Fruit fly (Drosophila melanogaster) whole organism, prepupa: ENCODE measurements around the gene dmrt93B.

ENCODE experiments used
- Blimp-1 ChIP-seq: fragments of 200-800 bp; sonication (Bioruptor generic); optimal IDR thresholded peaks from 3 replicates; lab custom pipeline; 2017; ENCODE audit warnings: missing biosample characterization, missing genetic modification characterization, mild to moderate bottlenecking, moderate library complexity, missing genetic modification reagents
- CG15336 ChIP-seq: fragments of 200-800 bp; sonication (Bioruptor generic); IDR thresholded peaks from 2 replicates; pipeline ENCODE4 v1.3.6; 2022; ENCODE audit warnings: missing biosample characterization, missing genetic modification characterization
- CG16779 ChIP-seq: fragments of 200-800 bp; sonication (Bioruptor generic); optimal IDR thresholded peaks from 3 replicates; lab custom pipeline; 2017; ENCODE audit warnings: missing biosample characterization, mild to moderate bottlenecking, missing genetic modification characterization
- CG31627 ChIP-seq: fragments of 200-800 bp; sonication (Bioruptor generic); optimal IDR thresholded peaks from 3 replicates; lab custom pipeline; 2016; ENCODE audit warnings: missing biosample characterization, missing genetic modification characterization
- CG34406 ChIP-seq: fragments of 200-800 bp; sonication (Bioruptor generic); optimal IDR thresholded peaks from 3 replicates; lab custom pipeline; 2016; ENCODE audit warnings: missing biosample characterization, missing genetic modification characterization
- CG6854 ChIP-seq: fragments of 200-800 bp; sonication (Bioruptor generic); optimal IDR thresholded peaks from 2 replicates; lab custom pipeline; 2017; ENCODE audit warnings: missing biosample characterization, mild to moderate bottlenecking, missing genetic modification characterization
- CG8119 ChIP-seq: fragments of 200-800 bp; sonication (Bioruptor generic); IDR thresholded peaks from 3 replicates; pipeline ENCODE4 v1.3.6; 2022; ENCODE audit warnings: missing biosample characterization, missing genetic modification characterization
- OdsH ChIP-seq: fragments of 200-800 bp; sonication (Bioruptor generic); optimal IDR thresholded peaks from 3 replicates; lab custom pipeline; 2016; ENCODE audit warnings: missing biosample characterization, missing genetic modification characterization
- Sox102F ChIP-seq: fragments of 200-800 bp; sonication (Bioruptor generic); optimal IDR thresholded peaks from 2 replicates; lab custom pipeline; 2016; ENCODE audit warnings: missing biosample characterization, mild to moderate bottlenecking, missing genetic modification characterization
- Sox14 ChIP-seq: fragments of 200-800 bp; sonication (Bioruptor generic); optimal IDR thresholded peaks from 3 replicates; lab custom pipeline; 2016; ENCODE audit warnings: missing biosample characterization, missing genetic modification characterization
- salr ChIP-seq, 2 experiments: fragments of 200-800 bp; sonication (Bioruptor generic); optimal IDR thresholded peaks; 3 replicates each; lab custom pipeline; 2016 to 2018; ENCODE audit warnings: missing biosample characterization in 2 of 2, missing genetic modification characterization in 2 of 2, mild to moderate bottlenecking in 1 of 2
- vri ChIP-seq: fragments of 200-800 bp; sonication (Bioruptor generic); optimal IDR thresholded peaks from 3 replicates; lab custom pipeline; 2016; ENCODE audit warnings: missing biosample characterization, mild to moderate bottlenecking, missing genetic modification characterization

dm6 chr3R:21080876-21081586 lies 7.2 kb downstream of the dmrt93B start, which contains the start of gene HHEX:
- TF ChIP-seq Sox14 (GFP tag; lab: Kevin White, UChicago): no peak
- no peak for TF ChIP-seq CG16779 (tag; lab: Kevin White, UChicago)
- TF ChIP-seq OdsH (GFP tag; lab: Kevin White, UChicago): no peak
- no peak for TF ChIP-seq Blimp-1 (GFP tag; lab: Kevin White, UChicago)
- no peak for TF ChIP-seq CG6854 (GFP tag; lab: Kevin White, UChicago)
- no peak for TF ChIP-seq CG15336 (GFP tag; lab: Robert Waterston, UW)
- TF ChIP-seq CG34406 (GFP tag; lab: Kevin White, UChicago): no peak
- peak; percentile 63 for TF ChIP-seq vri (GFP tag; lab: Kevin White, UChicago)
- TF ChIP-seq salr (GFP tag; optimal IDR thresholded peaks at IDR 0.05; lab: Kevin White, UChicago): no peak
- TF ChIP-seq CG8119 (GFP tag; lab: Robert Waterston, UW): no peak
- TF ChIP-seq Sox102F (GFP tag; lab: Kevin White, UChicago): no peak
- TF ChIP-seq CG31627 (GFP tag; lab: Kevin White, UChicago): no peak
